Worm (Caenorhabditis elegans) whole organism, early embryonic: ENCODE results near the gene scl-24.

ENCODE experiments used
- ama-1 ChIP-seq: fragments of 150-350 bp; optimal IDR thresholded peaks from 2 replicates; lab custom pipeline; 2014
- ets-7 ChIP-seq: sonication (generic microtip); optimal IDR thresholded peaks from 2 replicates; lab custom pipeline; 2016; ENCODE audit warnings: missing genotype, missing genetic modification characterization, missing compliant biosample characterization
- flt-1 ChIP-seq: fragments of 200-800 bp; sonication (Bioruptor generic); IDR thresholded peaks from 2 replicates; pipeline ENCODE4 v1.3.6; 2022; ENCODE audit warnings: missing genetic modification characterization, missing compliant biosample characterization
- scrt-1 ChIP-seq: fragments of 200-800 bp; sonication (Bioruptor generic); IDR thresholded peaks from 2 replicates; pipeline ENCODE4 v1.3.6; 2022; ENCODE audit warnings: missing genetic modification characterization, missing compliant biosample characterization

- no peak for TF ChIP-seq ets-7 (tag; lab: Kevin White, UChicago)
- TF ChIP-seq ama-1 = no peak
- TF ChIP-seq scrt-1 (GFP tag; lab: Robert Waterston, UW) = no peak
- TF ChIP-seq flt-1 (GFP tag; lab: Robert Waterston, UW) = no peak
Observed at ce11 chrV:17469180-17469579, 17.0 kb upstream of the scl-24 start, which contains the start of gene F20E11.17.
